Worm (Caenorhabditis elegans): ENCODE data around the gene T05B9.2.

T05B9.2 gene

ce11 chrII:11281666-11282065 lies 26.0 kb downstream of the T05B9.2 start, which contains the start of gene unc-130 (continued):
- TF ChIP-seq dpff-1 (tag; optimal IDR thresholded peaks at IDR 0.05): no peak

- TF ChIP-seq lin-40 (tag; optimal IDR thresholded peaks at IDR 0.05) (no peak), lin-35 (GFP tag; optimal IDR thresholded peaks at IDR 0.05) (no peak), rec-8 (tag; optimal IDR thresholded peaks at IDR 0.05) (no peak), nfyb-1 (GFP tag; IDR thresholded peaks at IDR 0.05) (no peak), sea-2 (GFP tag; IDR thresholded peaks at IDR 0.05) (no peak), him-1 (tag; optimal IDR thresholded peaks at IDR 0.05) (no peak), snpc-1.3 (tag; optimal IDR thresholded peaks at IDR 0.05; ENCODE audit: insufficient read depth) (no peak), T26A5.8 (tag; optimal IDR thresholded peaks at IDR 0.05) (no peak), aptf-3 (GFP tag; IDR thresholded peaks at IDR 0.05) (no peak), mel-28 (tag; optimal IDR thresholded peaks at IDR 0.05; ENCODE audit: borderline replicate concordance) (no peak)
Observed at ce11 chrII:11283013-11283412, 27.4 kb downstream of the T05B9.2 start.

- TF ChIP-seq lin-54 (GFP tag; optimal IDR thresholded peaks at IDR 0.05): no peak
- TF ChIP-seq F37B4.10 (GFP tag; IDR thresholded peaks at IDR 0.05): no peak
- TF ChIP-seq mcd-1 (GFP tag; IDR thresholded peaks at IDR 0.05): no peak
- TF ChIP-seq zfh-2 (GFP tag; conservative IDR thresholded peaks at IDR 0.05): no peak
- no peak for TF ChIP-seq lsy-27 (tag; optimal IDR thresholded peaks at IDR 0.05; ENCODE audit: borderline replicate concordance, insufficient read depth)
- no peak for TF ChIP-seq pha-4 (tag; optimal IDR thresholded peaks at IDR 0.05)
- no peak for TF ChIP-seq B0019.2 (GFP tag; conservative IDR thresholded peaks at IDR 0.05)
- no peak for TF ChIP-seq egrh-3 (GFP tag; IDR thresholded peaks at IDR 0.05)
- TF ChIP-seq die-1 (tag; optimal IDR thresholded peaks at IDR 0.05): no peak
- TF ChIP-seq atf-7 (tag; optimal IDR thresholded peaks at IDR 0.05): no peak
- no peak for TF ChIP-seq unc-130 (GFP tag; optimal IDR thresholded peaks at IDR 0.05)
- no peak for TF ChIP-seq nhr-179 (tag; optimal IDR thresholded peaks at IDR 0.05)
- no peak for TF ChIP-seq attf-6 (GFP tag; IDR thresholded peaks at IDR 0.05)
- no peak for TF ChIP-seq ztf-22 (GFP tag; optimal IDR thresholded peaks at IDR 0.05)
Observed at ce11 chrII:11283803-11284202, 28.2 kb downstream of the T05B9.2 start.

ce11 chrII:11284701-11285100 lies 29.1 kb downstream of the T05B9.2 start:
- TF ChIP-seq dpff-1 (tag; optimal IDR thresholded peaks at IDR 0.05) (no peak), ztf-18 (tag; optimal IDR thresholded peaks at IDR 0.05) (no peak), bed-2 (GFP tag; IDR thresholded peaks at IDR 0.05) (no peak), let-607 (tag; optimal IDR thresholded peaks at IDR 0.05) (no peak), chd-7 (tag; optimal IDR thresholded peaks at IDR 0.05) (no peak), B0035.1 (tag; optimal IDR thresholded peaks at IDR 0.05) (no peak), Y53F4B.3 (GFP tag; IDR thresholded peaks at IDR 0.05) (no peak), snpc-3.4 (tag; optimal IDR thresholded peaks at IDR 0.05) (no peak), ekl-4 (GFP tag; IDR thresholded peaks at IDR 0.05) (no peak), ceh-40 (GFP tag; IDR thresholded peaks at IDR 0.05) (no peak), nhr-179 (tag; optimal IDR thresholded peaks at IDR 0.05) (no peak), F57A8.1 (GFP tag; optimal IDR thresholded peaks at IDR 0.05) (no peak)
